1 fruit fly cellular context compared by ENCODE assay signal in the genomic region with DNA sequence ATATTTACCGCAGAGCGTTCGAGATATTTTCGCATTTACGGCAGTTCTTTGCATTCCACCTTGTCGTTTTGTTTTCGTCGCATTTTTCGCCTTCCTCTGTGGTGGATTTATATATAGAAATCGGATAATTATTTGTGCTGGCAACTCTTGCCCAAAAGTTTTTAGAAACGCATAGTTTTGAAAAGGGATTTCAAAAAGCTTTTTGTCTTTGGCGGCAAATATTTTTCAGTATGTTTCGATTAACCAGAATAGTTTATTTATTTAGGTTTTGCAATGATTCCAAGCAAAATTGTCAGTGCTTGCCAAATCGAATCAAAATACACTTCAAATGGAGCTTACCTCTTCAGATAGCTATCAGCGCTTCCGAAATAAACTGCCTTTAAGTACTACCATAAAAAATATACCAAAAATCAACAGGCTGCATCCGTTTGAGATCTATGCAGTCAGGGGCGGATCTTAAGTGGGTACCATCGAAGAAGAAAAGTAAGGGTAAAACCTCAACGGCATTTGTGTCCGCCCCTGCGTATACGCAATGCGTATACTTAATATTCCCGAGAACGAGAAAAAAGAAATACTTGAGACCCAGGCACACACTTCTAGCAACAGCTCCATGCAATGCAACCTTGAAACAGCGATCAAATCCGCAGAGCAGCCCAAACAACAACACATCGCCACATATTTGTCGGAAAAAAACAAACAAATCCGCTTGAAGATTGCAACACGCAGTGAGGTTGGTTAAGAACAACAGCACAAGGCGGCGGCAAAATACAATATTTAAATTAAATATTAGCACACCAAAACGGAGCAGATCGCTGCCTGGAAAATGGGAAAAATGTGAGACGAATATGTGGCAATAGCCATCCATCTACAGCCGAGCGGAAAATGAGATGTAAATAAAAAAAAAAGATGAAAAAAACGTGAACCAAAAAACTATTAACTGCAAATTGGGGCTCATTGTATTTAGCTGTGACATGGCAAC.
A peak's percentile ranks its signal among the peaks of the same experiment; 100 is the strongest.
TF ChIP-seq lines count a peak whose summit lies in the region.

A gene (minus strand): TSS at position 51 of the 979 bp plus-strand sequence.

TF ChIP-seq in whole organism, embryonic, 481 proteins besides CTCF, POLR2A, EP300 and RAD21 (continued from another document):
- TF ChIP-seq da (GFP tag; optimal IDR thresholded peaks at IDR 0.05; lab: Kevin White, UChicago) (no peak), Neu2 (GFP tag; optimal IDR thresholded peaks at IDR 0.05; lab: Kevin White, UChicago; ENCODE audit: borderline replicate concordance) (no peak), pzg (GFP tag; optimal IDR thresholded peaks at IDR 0.05; lab: Kevin White, UChicago) (no peak), inv (GFP tag; IDR thresholded peaks at IDR 0.05; lab: Robert Waterston, UW; ENCODE audit: partially characterized antibody) (no peak), Dp (GFP tag; optimal IDR thresholded peaks at IDR 0.05; lab: Kevin White, UChicago) (no peak), HLH4C (GFP tag; IDR thresholded peaks at IDR 0.05; lab: Robert Waterston, UW; ENCODE audit: partially characterized antibody) (no peak), Deaf1 (tag; optimal IDR thresholded peaks at IDR 0.05; lab: Kevin White, UChicago) (no peak), HHEX (GFP tag; optimal IDR thresholded peaks at IDR 0.05; lab: Kevin White, UChicago) (no peak), kni (GFP tag; optimal IDR thresholded peaks at IDR 0.05; lab: Kevin White, UChicago) (no peak), Dip3 (GFP tag; optimal IDR thresholded peaks at IDR 0.05; lab: Kevin White, UChicago) (no peak), fd96Cb (tag; optimal IDR thresholded peaks at IDR 0.05; lab: Kevin White, UChicago) (no peak), CG17359 (tag; optimal IDR thresholded peaks at IDR 0.05; lab: Kevin White, UChicago) (no peak), lbe (GFP tag; optimal IDR thresholded peaks at IDR 0.05; lab: Kevin White, UChicago) (no peak), Oli (tag; optimal IDR thresholded peaks at IDR 0.05; lab: Kevin White, UChicago) (no peak), ap (GFP tag; IDR thresholded peaks at IDR 0.05; lab: Robert Waterston, UW) (no peak), H15 (GFP tag; IDR thresholded peaks at IDR 0.05; lab: Robert Waterston, UW) (no peak), chif (GFP tag; optimal IDR thresholded peaks at IDR 0.05; lab: Kevin White, UChicago) (no peak), abd-A (tag; optimal IDR thresholded peaks at IDR 0.05; lab: Kevin White, UChicago) (peak; percentile 5), CG6683 (GFP tag; optimal IDR thresholded peaks at IDR 0.05; lab: Kevin White, UChicago) (no peak), Rfx (GFP tag; IDR thresholded peaks at IDR 0.05; lab: Robert Waterston, UW) (peak; percentile 18; the same call in 1 of the 2 replicates), kay (GFP tag; optimal IDR thresholded peaks at IDR 0.05; lab: Kevin White, UChicago) (no peak), en (GFP tag; optimal IDR thresholded peaks at IDR 0.05; lab: Kevin White, UChicago) (no peak), dmrt11E (tag; optimal IDR thresholded peaks at IDR 0.05; lab: Kevin White, UChicago) (no peak), CG11560 (tag; IDR thresholded peaks at IDR 0.05; lab: Robert Waterston, UW) (no peak), CG17328 (GFP tag; IDR thresholded peaks at IDR 0.05; lab: Robert Waterston, UW) (no peak), grn (GFP tag; optimal IDR thresholded peaks at IDR 0.05; lab: Kevin White, UChicago) (no peak), CG18262 (tag; optimal IDR thresholded peaks at IDR 0.05; lab: Kevin White, UChicago) (no peak), Sox100B (GFP tag; optimal IDR thresholded peaks at IDR 0.05; lab: Kevin White, UChicago) (no peak), org-1 (GFP tag; optimal IDR thresholded peaks at IDR 0.05; lab: Kevin White, UChicago) (no peak), schlank (tag; optimal IDR thresholded peaks at IDR 0.05; lab: Kevin White, UChicago) (no peak), Hr39 (optimal IDR thresholded peaks at IDR 0.05; lab: Kevin White, UChicago) (no peak), CG10267 (tag; optimal IDR thresholded peaks at IDR 0.05; lab: Kevin White, UChicago) (no peak), pb (GFP tag; optimal IDR thresholded peaks at IDR 0.05; lab: Kevin White, UChicago) (no peak), C15 (GFP tag; IDR thresholded peaks at IDR 0.05; lab: Robert Waterston, UW) (no peak), CG2712 (tag; optimal IDR thresholded peaks at IDR 0.05; lab: Kevin White, UChicago) (no peak), CG31224 (GFP tag; IDR thresholded peaks at IDR 0.05; lab: Robert Waterston, UW) (no peak), CG8478 (optimal IDR thresholded peaks at IDR 0.05; lab: Kevin White, UChicago) (no peak), sens-2 (GFP tag; IDR thresholded peaks at IDR 0.05; lab: Robert Waterston, UW) (no peak), CG34376 (GFP tag; optimal IDR thresholded peaks at IDR 0.05; lab: Kevin White, UChicago) (no peak), CG3407 (GFP tag; optimal IDR thresholded peaks at IDR 0.05; lab: Kevin White, UChicago) (no peak), corto (GFP tag; optimal IDR thresholded peaks at IDR 0.05; lab: Kevin White, UChicago) (no peak), CG8089 (GFP tag; optimal IDR thresholded peaks at IDR 0.05; lab: Kevin White, UChicago) (no peak), sob (GFP tag; IDR thresholded peaks at IDR 0.05; lab: Robert Waterston, UW) (peak; percentile 44; the same call in 1 of the 2 replicates), CG13296 (GFP tag; optimal IDR thresholded peaks at IDR 0.05; lab: Kevin White, UChicago) (no peak), lmd (GFP tag; IDR thresholded peaks at IDR 0.05; lab: Robert Waterston, UW) (no peak), sc (optimal IDR thresholded peaks at IDR 0.05; lab: Kevin White, UChicago) (no peak), sc (GFP tag; optimal IDR thresholded peaks at IDR 0.05; lab: Kevin White, UChicago) (no peak), nau (GFP tag; optimal IDR thresholded peaks at IDR 0.05; lab: Kevin White, UChicago) (no peak), dimm (GFP tag; IDR thresholded peaks at IDR 0.05; lab: Robert Waterston, UW) (no peak), CG15514 (GFP tag; optimal IDR thresholded peaks at IDR 0.05; lab: Kevin White, UChicago) (no peak), otp (GFP tag; IDR thresholded peaks at IDR 0.05; lab: Robert Waterston, UW) (peak; percentile 56; the same call in 1 of the 3 replicates), jigr1 (GFP tag; IDR thresholded peaks at IDR 0.05; lab: Robert Waterston, UW) (no peak), chn (GFP tag; optimal IDR thresholded peaks at IDR 0.05; lab: Kevin White, UChicago) (no peak), pan (optimal IDR thresholded peaks at IDR 0.05; lab: Kevin White, UChicago) (no peak), pan (GFP tag; optimal IDR thresholded peaks at IDR 0.05 in 1 of 2, IDR thresholded peaks at IDR 0.05 in 1 of 2) (peak in 1 of 2 experiments; percentile 57), D19B (GFP tag; optimal IDR thresholded peaks at IDR 0.05; lab: Kevin White, UChicago) (no peak), ci (GFP tag; IDR thresholded peaks at IDR 0.05; lab: Robert Waterston, UW) (no peak), CG16813 (GFP tag; IDR thresholded peaks at IDR 0.05; lab: Robert Waterston, UW; ENCODE audit: partially characterized antibody) (0 out of 3 replicates have a peak, but pooled peaks have one; percentile 28), prd (optimal IDR thresholded peaks at IDR 0.05; lab: Kevin White, UChicago) (no peak), prd (GFP tag; IDR thresholded peaks at IDR 0.05; lab: Robert Waterston, UW) (0 out of 3 replicates have a peak, but pooled peaks have one; percentile 32), CG10147 (GFP tag; optimal IDR thresholded peaks at IDR 0.05; lab: Kevin White, UChicago) (no peak), zfh1 (GFP tag; IDR thresholded peaks at IDR 0.05; lab: Robert Waterston, UW) (no peak), wdn (GFP tag; IDR thresholded peaks at IDR 0.05; lab: Robert Waterston, UW) (no peak), unpg (GFP tag; optimal IDR thresholded peaks at IDR 0.05; lab: Kevin White, UChicago) (no peak), Tbp (GFP tag; optimal IDR thresholded peaks at IDR 0.05; lab: Kevin White, UChicago) (no peak), CG18476 (GFP tag; optimal IDR thresholded peaks at IDR 0.05; lab: Kevin White, UChicago) (no peak), ab (GFP tag; optimal IDR thresholded peaks at IDR 0.05; lab: Kevin White, UChicago) (no peak), Sin3A (optimal IDR thresholded peaks at IDR 0.05; lab: Kevin White, UChicago) (no peak), gce (GFP tag; IDR thresholded peaks at IDR 0.05; lab: Robert Waterston, UW) (no peak), Meics (GFP tag; optimal IDR thresholded peaks at IDR 0.05; lab: Kevin White, UChicago) (no peak), row (GFP tag; IDR thresholded peaks at IDR 0.05; lab: Robert Waterston, UW) (peak; percentile 56), CG9437 (GFP tag; optimal IDR thresholded peaks at IDR 0.05; lab: Kevin White, UChicago) (no peak), Ssrp (tag; optimal IDR thresholded peaks at IDR 0.05; lab: Kevin White, UChicago) (no peak), CG9876 (GFP tag; optimal IDR thresholded peaks at IDR 0.05; lab: Kevin White, UChicago) (no peak), CG14710 (tag; optimal IDR thresholded peaks at IDR 0.05; lab: Kevin White, UChicago) (no peak), CG18764 (GFP tag; optimal IDR thresholded peaks at IDR 0.05; lab: Kevin White, UChicago) (no peak), Pdp1 (GFP tag; optimal IDR thresholded peaks at IDR 0.05; lab: Kevin White, UChicago) (peak in 1 of 2 experiments; percentile 61), Xrp1 (GFP tag; IDR thresholded peaks at IDR 0.05; lab: Robert Waterston, UW) (no peak), chm (GFP tag; IDR thresholded peaks at IDR 0.05; lab: Robert Waterston, UW) (no peak), jing (GFP tag; optimal IDR thresholded peaks at IDR 0.05; lab: Kevin White, UChicago) (no peak), Blimp-1 (GFP tag; optimal IDR thresholded peaks at IDR 0.05; lab: Kevin White, UChicago) (no peak), dysf (GFP tag; IDR thresholded peaks at IDR 0.05; lab: Robert Waterston, UW) (peak; percentile 40; the same call in 1 of the 3 replicates), CG17385 (GFP tag; optimal IDR thresholded peaks at IDR 0.05; lab: Kevin White, UChicago) (no peak), Bgb (GFP tag; IDR thresholded peaks at IDR 0.05; lab: Robert Waterston, UW; ENCODE audit: partially characterized antibody) (no peak), CG17361 (GFP tag; IDR thresholded peaks at IDR 0.05; lab: Robert Waterston, UW) (no peak), CG9932 (GFP tag; IDR thresholded peaks at IDR 0.05; lab: Robert Waterston, UW) (no peak), stwl (tag; optimal IDR thresholded peaks at IDR 0.05; lab: Kevin White, UChicago) (no peak), mirr (GFP tag; optimal IDR thresholded peaks at IDR 0.05; lab: Kevin White, UChicago) (no peak), NK7.1 (GFP tag; optimal IDR thresholded peaks at IDR 0.05; lab: Kevin White, UChicago) (no peak), E2f2 (GFP tag; IDR thresholded peaks at IDR 0.05; lab: Robert Waterston, UW) (no peak; the same call in 1 of the 2 replicates), toy (GFP tag; IDR thresholded peaks at IDR 0.05; lab: Robert Waterston, UW) (no peak), CG16779 (GFP tag; IDR thresholded peaks at IDR 0.05; lab: Robert Waterston, UW) (no peak), CG4360 (GFP tag; IDR thresholded peaks at IDR 0.05; lab: Robert Waterston, UW) (no peak), CG2875 (GFP tag; optimal IDR thresholded peaks at IDR 0.05; lab: Kevin White, UChicago) (no peak), Hand (GFP tag; optimal IDR thresholded peaks at IDR 0.05; lab: Kevin White, UChicago) (no peak), CG2202 (tag; optimal IDR thresholded peaks at IDR 0.05; lab: Kevin White, UChicago) (no peak), slp2 (GFP tag; optimal IDR thresholded peaks at IDR 0.05; lab: Kevin White, UChicago) (no peak), Adf1 (GFP tag; IDR thresholded peaks at IDR 0.05; lab: Robert Waterston, UW) (no peak), Ada2b (GFP tag; IDR thresholded peaks at IDR 0.05; lab: Robert Waterston, UW) (no peak), zfh2 (GFP tag; optimal IDR thresholded peaks at IDR 0.05; lab: Kevin White, UChicago) (no peak)
